Worm (Caenorhabditis elegans) whole organism, late embryonic: ENCODE results near the gene ncl-1.

Source experiments
- C08G9.2 ChIP-seq: sonication (generic microtip); optimal IDR thresholded peaks from 2 replicates; lab custom pipeline; 2016; ENCODE audit warnings: mild to moderate bottlenecking, missing genetic modification characterization, moderate library complexity, missing compliant biosample characterization
- C38D4.7 ChIP-seq: fragments of 200-800 bp; sonication (Bioruptor generic); optimal IDR thresholded peaks from 2 replicates; lab custom pipeline; 2018; ENCODE audit warnings: mild to moderate bottlenecking, missing genetic modification characterization, moderate library complexity, missing compliant biosample characterization
- hlh-15 ChIP-seq: sonication (generic microtip); optimal IDR thresholded peaks from 2 replicates; lab custom pipeline; 2016; ENCODE audit warnings: missing genetic modification characterization, missing compliant biosample characterization
- nhr-11 ChIP-seq: fragments of 150-350 bp; optimal IDR thresholded peaks from 2 replicates; lab custom pipeline; 2014; ENCODE audit warnings: missing biosample characterization, missing genetic modification characterization

DNA sequence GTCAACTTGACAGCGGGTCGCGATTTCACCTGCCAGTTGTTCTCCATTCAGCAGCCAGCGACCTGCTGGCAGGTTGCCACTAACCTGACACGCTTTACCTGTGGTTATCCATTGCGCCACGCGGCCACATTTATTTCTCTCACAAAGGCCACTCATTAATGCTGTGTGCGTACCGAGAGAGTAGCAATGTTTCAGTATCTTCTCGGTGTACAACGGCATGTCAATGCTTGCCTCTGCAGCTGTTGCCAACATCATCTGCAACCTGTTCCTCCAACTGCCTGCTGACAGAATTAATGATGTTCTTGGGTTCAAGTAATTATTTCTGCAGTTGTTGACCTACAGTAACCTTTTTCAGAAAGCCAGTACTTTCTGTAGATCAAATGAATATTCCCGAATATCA, 3.0 kb upstream of the ncl-1 start:
- TF ChIP-seq C08G9.2 (tag; lab: Kevin White, UChicago) = no peak
- no peak for TF ChIP-seq C38D4.7
- no peak for TF ChIP-seq hlh-15 (tag; lab: Kevin White, UChicago)
- no peak for TF ChIP-seq nhr-11 (tag; lab: Kevin White, UChicago)
